Fruit fly (Drosophila melanogaster) S2 (cell line): ENCODE measurements around the gene CG18789.

Experiments
- CG8478 ChIP-seq: fragments of >200 bp; optimal IDR thresholded peaks from 2 replicates; lab custom pipeline; 2018
- CTCF ChIP-seq, 2 experiments: fragments of >200 bp; optimal IDR thresholded peaks; 2 replicates each; lab custom pipeline; 2018

- no peak for TF ChIP-seq CTCF (optimal IDR thresholded peaks at IDR 0.05; lab: Kevin White, UChicago)
- TF ChIP-seq CG8478 (lab: Kevin White, UChicago) = no peak
These were observed 45.3 kb downstream of the CG18789 start for dm6 chr2L:11949917-11950316.
